Worm (Caenorhabditis elegans): ENCODE data around the gene pygl-1.
"Not testable (repeated sequence)": the region's sequence is repeated elsewhere in the genome, so short reads cannot be mapped to it uniquely, and the experiment has no call there.

pygl-1 gene

DNA sequence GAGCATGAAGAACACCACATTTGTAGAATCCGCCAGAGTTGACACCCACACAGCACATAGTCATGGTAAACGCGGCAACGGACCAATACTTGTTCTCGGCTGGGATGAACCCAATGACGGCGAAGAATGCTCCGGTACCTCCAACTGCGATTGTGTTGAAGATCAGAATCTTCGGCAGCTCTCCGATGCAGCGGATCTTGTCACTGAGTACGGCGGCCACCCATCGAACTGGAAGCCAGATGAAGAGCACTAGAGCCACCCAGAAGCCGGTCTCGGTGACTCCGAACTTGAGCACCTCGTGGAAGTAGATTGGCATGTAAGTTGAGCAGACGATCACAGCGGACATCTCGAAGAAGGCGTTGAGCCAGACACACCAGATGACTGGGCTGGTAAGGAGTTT, 34.2 kb downstream of the pygl-1 start:
- TF ChIP-seq flt-1 (GFP tag; IDR thresholded peaks at IDR 0.05), result no peak
- no peak for TF ChIP-seq tbx-37 (GFP tag; conservative IDR thresholded peaks at IDR 0.05)
- TF ChIP-seq hnd-1 (tag; optimal IDR thresholded peaks at IDR 0.05), result no peak
- no peak for TF ChIP-seq aly-1 (tag; optimal IDR thresholded peaks at IDR 0.05)
- no peak for TF ChIP-seq ama-1 (optimal IDR thresholded peaks at IDR 0.05)
- no peak for TF ChIP-seq ceh-36 (tag; optimal IDR thresholded peaks at IDR 0.05)
- TF ChIP-seq F13C5.2 (tag; optimal IDR thresholded peaks at IDR 0.05), result no peak
- TF ChIP-seq hmbx-1 (tag; optimal IDR thresholded peaks at IDR 0.05), result no peak
- no peak for TF ChIP-seq sea-1 (GFP tag; conservative IDR thresholded peaks at IDR 0.05)
- TF ChIP-seq tbx-11 (GFP tag; IDR thresholded peaks at IDR 0.05), result no peak
- TF ChIP-seq hmg-4 (GFP tag; optimal IDR thresholded peaks at IDR 0.05), result no peak
- TF ChIP-seq ceh-13 (GFP tag; optimal IDR thresholded peaks at IDR 0.05), result no peak
- no peak for TF ChIP-seq scrt-1 (GFP tag; IDR thresholded peaks at IDR 0.05)
- no peak for TF ChIP-seq pes-1 (GFP tag; IDR thresholded peaks at IDR 0.05)
- no peak for TF ChIP-seq ets-7 (tag; optimal IDR thresholded peaks at IDR 0.05)
- no peak for TF ChIP-seq tra-4 (tag; optimal IDR thresholded peaks at IDR 0.05)
- TF ChIP-seq B0310.2 (tag; optimal IDR thresholded peaks at IDR 0.05), result no peak

DNA sequence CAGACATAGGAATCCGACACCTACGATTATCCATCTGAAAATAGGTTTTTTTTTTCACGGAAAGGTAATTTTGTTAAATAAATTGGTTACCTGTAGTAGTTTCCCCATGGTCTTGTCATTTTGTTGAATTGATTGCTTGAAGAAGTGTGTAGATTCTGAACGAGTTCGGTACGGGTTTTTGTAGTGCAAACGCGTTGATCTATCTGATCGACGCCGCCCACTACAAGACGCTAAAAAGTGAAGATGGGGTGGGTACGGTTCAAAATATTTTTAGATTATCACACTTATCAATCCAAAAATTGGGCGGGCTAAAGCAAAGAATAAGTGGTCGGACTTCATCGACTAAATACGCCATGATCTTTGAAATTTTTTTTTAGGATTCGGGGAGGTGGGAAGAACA, 35.6 kb downstream of the pygl-1 start, which contains the start of gene T22F3.11:
T22F3.11 (minus strand) TSS at position 157 of the 400 bp plus-strand sequence.
- TF ChIP-seq hmbx-1 (tag; optimal IDR thresholded peaks at IDR 0.05) (no peak), aly-1 (tag; optimal IDR thresholded peaks at IDR 0.05) (no peak), scrt-1 (GFP tag; IDR thresholded peaks at IDR 0.05) (no peak), flt-1 (GFP tag; IDR thresholded peaks at IDR 0.05) (no peak), tbx-37 (GFP tag; conservative IDR thresholded peaks at IDR 0.05) (no peak), hmg-4 (GFP tag; optimal IDR thresholded peaks at IDR 0.05) (no peak), sea-1 (GFP tag; conservative IDR thresholded peaks at IDR 0.05) (no peak), F13C5.2 (tag; optimal IDR thresholded peaks at IDR 0.05) (no peak), ceh-13 (GFP tag; optimal IDR thresholded peaks at IDR 0.05) (no peak), ceh-36 (tag; optimal IDR thresholded peaks at IDR 0.05) (no peak), ets-7 (tag; optimal IDR thresholded peaks at IDR 0.05) (no peak), tra-4 (tag; optimal IDR thresholded peaks at IDR 0.05) (no peak), hnd-1 (tag; optimal IDR thresholded peaks at IDR 0.05) (no peak), pes-1 (GFP tag; IDR thresholded peaks at IDR 0.05) (no peak), tbx-11 (GFP tag; IDR thresholded peaks at IDR 0.05) (no peak), ama-1 (optimal IDR thresholded peaks at IDR 0.05) (no peak)

DNA sequence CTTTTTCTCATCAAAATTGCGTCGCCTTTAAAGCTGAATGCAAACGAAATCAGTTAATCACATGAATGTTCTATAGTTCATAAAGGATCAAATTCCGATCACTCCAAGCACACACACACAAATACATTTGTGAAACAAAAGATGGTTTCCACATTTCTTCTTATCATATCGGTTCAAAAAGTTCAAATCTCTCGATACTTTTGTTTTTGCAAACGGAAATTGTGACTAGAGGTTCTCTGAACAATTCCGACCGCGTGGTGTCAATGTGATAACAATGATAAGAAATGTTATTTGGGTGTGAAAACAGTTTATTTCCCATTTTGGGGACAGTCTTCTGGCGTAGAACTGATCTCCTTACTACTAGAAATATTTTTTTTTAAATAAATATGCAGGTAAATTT, 38.0 kb downstream of the pygl-1 start:
- TF ChIP-seq hnd-1 (tag; optimal IDR thresholded peaks at IDR 0.05) (no peak), ceh-36 (tag; optimal IDR thresholded peaks at IDR 0.05) (no peak), tra-4 (tag; optimal IDR thresholded peaks at IDR 0.05) (no peak), ama-1 (optimal IDR thresholded peaks at IDR 0.05) (no peak), flt-1 (GFP tag; IDR thresholded peaks at IDR 0.05) (no peak), hmbx-1 (tag; optimal IDR thresholded peaks at IDR 0.05) (no peak), tbx-37 (GFP tag; conservative IDR thresholded peaks at IDR 0.05) (no peak)

DNA sequence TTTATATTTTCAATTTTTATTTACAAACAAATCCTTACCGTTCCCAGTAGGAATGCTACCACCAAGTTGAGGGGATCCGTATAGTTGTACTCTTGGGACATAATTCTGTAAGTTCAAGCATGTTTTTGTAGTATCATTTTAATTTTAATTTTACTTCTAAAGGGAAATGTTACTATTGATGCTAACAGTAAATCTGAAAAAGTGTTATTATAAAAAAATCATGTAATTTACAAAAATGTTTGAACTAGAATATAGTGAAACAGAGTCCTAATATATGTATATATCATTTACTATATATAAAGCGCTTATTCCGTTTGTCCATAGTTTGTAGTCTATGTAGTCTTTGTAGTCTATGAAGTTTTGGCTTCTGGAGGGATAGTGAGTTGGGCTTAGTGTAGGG, 41.8 kb downstream of the pygl-1 start, which contains the start of gene srx-93:
srx-93 (minus strand) TSS at position 101 of the 400 bp plus-strand sequence.
- TF ChIP-seq B0310.2 (tag; optimal IDR thresholded peaks at IDR 0.05); ama-1 (optimal IDR thresholded peaks at IDR 0.05); F13C5.2 (tag; optimal IDR thresholded peaks at IDR 0.05): not testable (repeated sequence)

DNA sequence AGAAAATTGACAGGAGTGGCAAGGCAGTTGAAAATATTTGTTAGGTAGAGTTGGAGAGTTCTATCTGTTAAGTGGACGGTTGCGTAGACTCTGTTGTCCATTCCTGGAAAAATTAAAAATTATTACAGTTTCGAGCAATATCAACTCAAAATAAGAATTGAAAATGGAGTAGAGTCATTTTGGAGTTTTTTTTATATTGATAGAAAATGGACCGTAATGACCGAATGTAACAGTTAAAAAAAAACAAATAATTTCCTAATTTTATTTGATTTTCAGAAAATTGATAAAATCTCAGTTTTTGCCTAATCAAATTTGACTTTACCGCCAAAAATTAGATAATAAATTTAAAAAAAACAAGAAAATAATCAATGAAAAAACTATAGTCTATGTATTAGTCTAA, 48.1 kb downstream of the pygl-1 start, which contains the start of gene F59B1.4:
F59B1.4 (minus strand) TSS at position 101 of the 400 bp plus-strand sequence.
- TF ChIP-seq flt-1 (GFP tag; IDR thresholded peaks at IDR 0.05) (no peak), tbx-37 (GFP tag; conservative IDR thresholded peaks at IDR 0.05) (no peak), ama-1 (optimal IDR thresholded peaks at IDR 0.05) (no peak), hnd-1 (tag; optimal IDR thresholded peaks at IDR 0.05) (no peak), F13C5.2 (tag; optimal IDR thresholded peaks at IDR 0.05) (no peak), sea-1 (GFP tag; conservative IDR thresholded peaks at IDR 0.05) (no peak), scrt-1 (GFP tag; IDR thresholded peaks at IDR 0.05) (no peak), B0310.2 (tag; optimal IDR thresholded peaks at IDR 0.05) (no peak), ets-7 (tag; optimal IDR thresholded peaks at IDR 0.05) (no peak)

DNA sequence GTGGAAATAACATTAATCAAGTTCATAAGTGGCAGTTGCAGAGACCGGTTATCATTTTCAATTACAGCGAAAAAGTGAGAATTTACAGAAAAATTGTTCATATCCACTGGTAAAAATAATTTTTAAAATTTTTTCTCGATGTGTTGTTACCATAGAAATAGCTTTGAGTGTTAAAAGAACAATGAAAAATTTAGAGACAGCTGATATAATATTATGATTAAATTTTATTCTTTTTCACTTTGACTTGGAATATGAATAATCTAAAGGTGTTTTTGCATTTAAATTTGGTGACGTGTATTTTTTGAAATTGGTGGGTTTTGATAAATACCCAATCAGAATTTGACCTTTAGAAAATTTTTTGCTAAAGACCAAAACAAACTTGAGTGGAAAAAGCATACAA, 52.8 kb downstream of the pygl-1 start, which contains the start of gene F59B1.6:
F59B1.6 (minus strand) TSS at position 101 of the 400 bp plus-strand sequence.
- TF ChIP-seq tbx-11 (GFP tag; IDR thresholded peaks at IDR 0.05) (no peak), tra-4 (tag; optimal IDR thresholded peaks at IDR 0.05) (no peak), ama-1 (optimal IDR thresholded peaks at IDR 0.05) (no peak), hmbx-1 (tag; optimal IDR thresholded peaks at IDR 0.05) (no peak), tbx-37 (GFP tag; conservative IDR thresholded peaks at IDR 0.05) (no peak), ceh-36 (tag; optimal IDR thresholded peaks at IDR 0.05) (no peak), sea-1 (GFP tag; conservative IDR thresholded peaks at IDR 0.05) (no peak), hmg-4 (GFP tag; optimal IDR thresholded peaks at IDR 0.05) (no peak), hnd-1 (tag; optimal IDR thresholded peaks at IDR 0.05) (no peak), pes-1 (GFP tag; IDR thresholded peaks at IDR 0.05) (no peak), B0310.2 (tag; optimal IDR thresholded peaks at IDR 0.05) (no peak), scrt-1 (GFP tag; IDR thresholded peaks at IDR 0.05) (no peak), ets-7 (tag; optimal IDR thresholded peaks at IDR 0.05) (no peak), ceh-13 (GFP tag; optimal IDR thresholded peaks at IDR 0.05) (no peak), F13C5.2 (tag; optimal IDR thresholded peaks at IDR 0.05) (no peak), aly-1 (tag; optimal IDR thresholded peaks at IDR 0.05) (no peak), flt-1 (GFP tag; IDR thresholded peaks at IDR 0.05) (no peak)

DNA sequence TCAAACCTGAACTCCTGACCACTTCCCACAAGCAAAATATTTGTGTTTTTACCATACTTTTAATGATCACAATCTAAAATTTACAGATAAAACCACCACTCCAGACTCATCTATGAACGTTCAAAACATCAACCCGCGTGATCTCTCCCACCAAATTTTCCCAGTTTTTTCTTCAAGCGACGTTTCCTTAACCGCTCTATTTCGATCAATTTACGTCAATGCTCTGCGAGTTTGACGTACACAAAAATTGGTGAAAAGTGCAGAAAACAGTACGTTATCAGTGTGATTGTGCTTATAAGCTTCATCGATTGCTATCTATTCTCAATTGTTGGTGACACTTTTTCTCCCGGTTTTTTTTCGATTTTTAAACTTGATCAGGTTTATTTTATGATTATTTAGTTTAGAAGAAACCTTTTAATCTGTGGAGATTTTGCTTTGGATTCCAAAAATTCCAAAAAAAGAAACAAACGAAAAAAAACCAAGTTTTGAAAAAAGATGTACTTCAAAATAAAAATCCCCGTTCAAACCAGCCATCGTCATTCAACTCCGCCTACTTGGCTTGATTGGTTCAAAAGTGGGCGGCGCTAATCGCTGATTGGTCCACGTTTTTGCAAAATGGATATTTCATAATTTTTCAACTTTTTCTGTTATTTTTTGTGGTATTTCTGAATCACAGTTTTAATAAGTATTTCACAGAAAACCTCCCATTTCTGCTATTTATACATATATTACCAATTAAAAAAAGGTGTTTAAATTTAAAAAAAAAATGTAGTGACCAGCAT, 53.6 kb downstream of the pygl-1 start:
- TF ChIP-seq aly-1 (tag; optimal IDR thresholded peaks at IDR 0.05) (no peak), B0310.2 (tag; optimal IDR thresholded peaks at IDR 0.05) (no peak), hnd-1 (tag; optimal IDR thresholded peaks at IDR 0.05) (no peak), hmg-4 (GFP tag; optimal IDR thresholded peaks at IDR 0.05) (no peak), tbx-11 (GFP tag; IDR thresholded peaks at IDR 0.05) (no peak), tbx-37 (GFP tag; conservative IDR thresholded peaks at IDR 0.05) (no peak), pes-1 (GFP tag; IDR thresholded peaks at IDR 0.05) (no peak), ama-1 (optimal IDR thresholded peaks at IDR 0.05) (no peak), ceh-13 (GFP tag; optimal IDR thresholded peaks at IDR 0.05) (no peak), flt-1 (GFP tag; IDR thresholded peaks at IDR 0.05) (no peak), ceh-36 (tag; optimal IDR thresholded peaks at IDR 0.05) (no peak), tra-4 (tag; optimal IDR thresholded peaks at IDR 0.05) (no peak), scrt-1 (GFP tag; IDR thresholded peaks at IDR 0.05) (no peak), F13C5.2 (tag; optimal IDR thresholded peaks at IDR 0.05) (no peak), ets-7 (tag; optimal IDR thresholded peaks at IDR 0.05) (no peak), sea-1 (GFP tag; conservative IDR thresholded peaks at IDR 0.05) (no peak), hmbx-1 (tag; optimal IDR thresholded peaks at IDR 0.05) (no peak)

Data from whole organism, early embryonic.